Worm (Caenorhabditis elegans): ENCODE results near the gene F11A5.15.

ce11 chrV:16253687-16254086 is 35.3 kb upstream of the F11A5.15 start, which contains the start of gene gcy-20:
- no peak for TF ChIP-seq sdz-38 (tag; optimal IDR thresholded peaks at IDR 0.05)
- no peak for TF ChIP-seq sptf-2 (GFP tag; optimal IDR thresholded peaks at IDR 0.05)
- no peak for TF ChIP-seq ama-1 (optimal IDR thresholded peaks at IDR 0.05)
- TF ChIP-seq ama-1 (GFP tag; optimal IDR thresholded peaks at IDR 0.05), result no peak
- TF ChIP-seq unc-62 (GFP tag; optimal IDR thresholded peaks at IDR 0.05), result no peak
- TF ChIP-seq lin-54 (GFP tag; optimal IDR thresholded peaks at IDR 0.05), result no peak
- no peak for TF ChIP-seq ceh-79 (tag; optimal IDR thresholded peaks at IDR 0.05)
